Worm (Caenorhabditis elegans): Measurements from ENCODE around the gene H11L12.1.

ce11 chrX:17682280-17682679 is 29.2 kb downstream of the H11L12.1 start:
- TF ChIP-seq nhr-11 (tag; optimal IDR thresholded peaks at IDR 0.05) (no peak), R02D3.7 (tag; optimal IDR thresholded peaks at IDR 0.05) (no peak), ama-1 (optimal IDR thresholded peaks at IDR 0.05) (no peak), lin-15B (tag; optimal IDR thresholded peaks at IDR 0.05) (no peak), tbx-2 (tag; optimal IDR thresholded peaks at IDR 0.05) (no peak), ceh-16 (tag; optimal IDR thresholded peaks at IDR 0.05) (no peak), nhr-43 (tag; optimal IDR thresholded peaks at IDR 0.05; ENCODE audit: poor library complexity, severe bottlenecking) (no peak), ztf-11 (tag; optimal IDR thresholded peaks at IDR 0.05) (no peak), elt-1 (tag; optimal IDR thresholded peaks at IDR 0.05) (no peak)
